Fruit fly (Drosophila melanogaster): ENCODE measurements around the gene ABCB7.

DNA sequence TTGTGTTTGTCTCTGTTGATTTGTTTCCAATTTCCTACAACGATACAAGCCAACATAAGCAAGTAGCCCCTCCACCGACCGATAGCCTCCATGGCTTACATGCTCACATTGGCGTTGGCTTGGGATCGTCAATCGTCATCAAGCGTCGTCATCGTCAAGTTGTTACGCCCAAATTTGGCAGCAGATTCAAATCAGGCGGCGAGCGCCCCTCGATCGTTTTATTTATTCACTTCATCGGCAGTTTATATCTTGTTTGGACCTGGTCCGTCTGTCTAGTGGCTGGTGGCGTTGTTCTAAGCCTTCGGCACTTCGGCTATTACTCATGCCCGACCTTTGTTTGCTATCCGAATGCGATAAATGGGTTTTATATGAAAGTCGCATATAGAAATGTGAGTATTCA is 28.0 kb upstream of the ABCB7 start:
- TF ChIP-seq CG10348 (GFP tag; IDR thresholded peaks at IDR 0.05) (no peak), fd96Ca (GFP tag; IDR thresholded peaks at IDR 0.05) (no peak), CG8301 (tag; optimal IDR thresholded peaks at IDR 0.05) (no peak), Pif1B (GFP tag; optimal IDR thresholded peaks at IDR 0.05) (no peak), Pif1A (GFP tag; optimal IDR thresholded peaks at IDR 0.05) (no peak), CG15710 (tag; optimal IDR thresholded peaks at IDR 0.05) (no peak), D1 (tag; optimal IDR thresholded peaks at IDR 0.05) (no peak), CG13204 (GFP tag; optimal IDR thresholded peaks at IDR 0.05) (no peak), CG34367 (tag; optimal IDR thresholded peaks at IDR 0.05) (no peak), rn (GFP tag; IDR thresholded peaks at IDR 0.05) (no peak), CG4496 (GFP tag; IDR thresholded peaks at IDR 0.05) (no peak), CG14655 (GFP tag; optimal IDR thresholded peaks at IDR 0.05) (no peak)

All from whole organism, pupa.